Fruit fly (Drosophila melanogaster) whole organism, prepupa: ENCODE results near the gene Ddc.

Experiments used
- Blimp-1 ChIP-seq: fragments of 200-800 bp; sonication (Bioruptor generic); optimal IDR thresholded peaks from 3 replicates; lab custom pipeline; 2017; ENCODE audit warnings: missing biosample characterization, missing genetic modification characterization, mild to moderate bottlenecking, moderate library complexity, missing genetic modification reagents
- CG10631 ChIP-seq: fragments of 200-800 bp; sonication (Bioruptor generic); optimal IDR thresholded peaks from 2 replicates; lab custom pipeline; 2016; ENCODE audit warnings: missing biosample characterization, missing genetic modification characterization
- CG10669 ChIP-seq: fragments of 200-800 bp; sonication (Bioruptor generic); optimal IDR thresholded peaks from 3 replicates; lab custom pipeline; 2018; ENCODE audit warnings: missing biosample characterization, mild to moderate bottlenecking, missing genetic modification characterization, moderate library complexity
- CG11902 ChIP-seq: fragments of 200-800 bp; sonication (Bioruptor generic); optimal IDR thresholded peaks from 3 replicates; lab custom pipeline; 2016; ENCODE audit warnings: missing biosample characterization, missing genetic modification characterization
- CG15336 ChIP-seq: fragments of 200-800 bp; sonication (Bioruptor generic); IDR thresholded peaks from 2 replicates; pipeline ENCODE4 v1.3.6; 2022; ENCODE audit warnings: missing biosample characterization, missing genetic modification characterization
- CG1621 ChIP-seq: fragments of 200-800 bp; sonication (Bioruptor generic); optimal IDR thresholded peaks from 3 replicates; lab custom pipeline; 2018; ENCODE audit warnings: missing biosample characterization, mild to moderate bottlenecking, missing genetic modification characterization
- CG16779 ChIP-seq: fragments of 200-800 bp; sonication (Bioruptor generic); optimal IDR thresholded peaks from 3 replicates; lab custom pipeline; 2017; ENCODE audit warnings: missing biosample characterization, mild to moderate bottlenecking, missing genetic modification characterization
- CG3032 ChIP-seq: fragments of 200-800 bp; optimal IDR thresholded peaks from 2 replicates; lab custom pipeline; 2019; ENCODE audit warnings: missing biosample characterization, mild to moderate bottlenecking, missing genetic modification characterization, moderate library complexity
- CG32006 ChIP-seq: fragments of 200-800 bp; sonication (Bioruptor generic); optimal IDR thresholded peaks from 3 replicates; lab custom pipeline; 2017; ENCODE audit warnings: missing biosample characterization, mild to moderate bottlenecking, missing genetic modification characterization
- CG34406 ChIP-seq: fragments of 200-800 bp; sonication (Bioruptor generic); optimal IDR thresholded peaks from 3 replicates; lab custom pipeline; 2016; ENCODE audit warnings: missing biosample characterization, missing genetic modification characterization
- CG3919 ChIP-seq: fragments of 200-800 bp; sonication (Bioruptor generic); optimal IDR thresholded peaks from 3 replicates; lab custom pipeline; 2016; ENCODE audit warnings: missing biosample characterization, missing genetic modification characterization
- CG4318 ChIP-seq: fragments of 200-800 bp; sonication (Bioruptor generic); optimal IDR thresholded peaks from 3 replicates; lab custom pipeline; 2017; ENCODE audit warnings: missing biosample characterization, mild to moderate bottlenecking, missing genetic modification characterization
- CG6276 ChIP-seq: fragments of 200-800 bp; sonication (Bioruptor generic); optimal IDR thresholded peaks from 2 replicates; lab custom pipeline; 2017; ENCODE audit warnings: missing biosample characterization, mild to moderate bottlenecking, missing genetic modification characterization
- CG6792 ChIP-seq: fragments of 200-800 bp; sonication (Bioruptor generic); optimal IDR thresholded peaks from 3 replicates; lab custom pipeline; 2016; ENCODE audit warnings: missing biosample characterization, missing genetic modification characterization
- CG6808 ChIP-seq: fragments of 200-800 bp; sonication (Bioruptor generic); optimal IDR thresholded peaks from 3 replicates; lab custom pipeline; 2017; ENCODE audit warnings: missing biosample characterization, missing genetic modification characterization, mild to moderate bottlenecking, moderate library complexity, missing genetic modification reagents
- CG6854 ChIP-seq: fragments of 200-800 bp; sonication (Bioruptor generic); optimal IDR thresholded peaks from 2 replicates; lab custom pipeline; 2017; ENCODE audit warnings: missing biosample characterization, mild to moderate bottlenecking, missing genetic modification characterization
- CG7368 ChIP-seq: fragments of 200-800 bp; sonication (Bioruptor generic); optimal IDR thresholded peaks from 3 replicates; lab custom pipeline; 2016; ENCODE audit warnings: missing biosample characterization, missing genetic modification characterization
- CG8319 ChIP-seq: fragments of 200-800 bp; sonication (Bioruptor generic); optimal IDR thresholded peaks from 3 replicates; lab custom pipeline; 2016; ENCODE audit warnings: missing biosample characterization, missing genetic modification characterization
- CG8632 ChIP-seq: fragments of 200-800 bp; sonication (Bioruptor generic); optimal IDR thresholded peaks from 3 replicates; lab custom pipeline; 2016; ENCODE audit warnings: missing biosample characterization, missing genetic modification characterization
- CG9139 ChIP-seq: fragments of 200-800 bp; sonication (Bioruptor generic); optimal IDR thresholded peaks from 3 replicates; lab custom pipeline; 2017; ENCODE audit warnings: missing biosample characterization, mild to moderate bottlenecking, missing genetic modification characterization
- Eip75B ChIP-seq: fragments of 200-800 bp; sonication (Bioruptor generic); optimal IDR thresholded peaks from 3 replicates; lab custom pipeline; 2016; ENCODE audit warnings: missing biosample characterization, missing genetic modification characterization
- Eip78C ChIP-seq: fragments of 200-800 bp; sonication (Bioruptor generic); peaks from one replicate; lab custom pipeline; 2016; ENCODE audit warnings: missing biosample characterization, missing genetic modification characterization
- Ets21C ChIP-seq: fragments of 200-800 bp; sonication (Bioruptor generic); optimal IDR thresholded peaks from 3 replicates; lab custom pipeline; 2016; ENCODE audit warnings: missing biosample characterization, missing genetic modification characterization
- Gug ChIP-seq: fragments of 200-800 bp; sonication (Bioruptor generic); IDR thresholded peaks from 2 replicates; pipeline ENCODE4 v1.3.6; 2022; ENCODE audit warnings: missing biosample characterization, missing genetic modification characterization
- Hr39 ChIP-seq: fragments of 200-800 bp; sonication (Bioruptor generic); optimal IDR thresholded peaks from 2 replicates; lab custom pipeline; 2016; ENCODE audit warnings: missing biosample characterization, missing genetic modification characterization
- Hr4 ChIP-seq: fragments of 200-800 bp; sonication (Bioruptor generic); optimal IDR thresholded peaks from 3 replicates; lab custom pipeline; 2016; ENCODE audit warnings: missing biosample characterization, missing genetic modification characterization
- Lpt ChIP-seq: fragments of 200-800 bp; sonication (Bioruptor generic); optimal IDR thresholded peaks from 3 replicates; lab custom pipeline; 2016; ENCODE audit warnings: missing biosample characterization, missing genetic modification characterization
- Met ChIP-seq: fragments of 200-800 bp; sonication (Bioruptor generic); optimal IDR thresholded peaks from 3 replicates; lab custom pipeline; 2016; ENCODE audit warnings: missing biosample characterization, missing genetic modification characterization
- OdsH ChIP-seq: fragments of 200-800 bp; sonication (Bioruptor generic); optimal IDR thresholded peaks from 3 replicates; lab custom pipeline; 2016; ENCODE audit warnings: missing biosample characterization, missing genetic modification characterization
- Smox ChIP-seq: fragments of 200-800 bp; sonication (Bioruptor generic); optimal IDR thresholded peaks from 3 replicates; lab custom pipeline; 2016; ENCODE audit warnings: missing biosample characterization, missing genetic modification characterization
- Sox102F ChIP-seq: fragments of 200-800 bp; sonication (Bioruptor generic); optimal IDR thresholded peaks from 2 replicates; lab custom pipeline; 2016; ENCODE audit warnings: missing biosample characterization, mild to moderate bottlenecking, missing genetic modification characterization
- Sox14 ChIP-seq: fragments of 200-800 bp; sonication (Bioruptor generic); optimal IDR thresholded peaks from 3 replicates; lab custom pipeline; 2016; ENCODE audit warnings: missing biosample characterization, missing genetic modification characterization
- Sox15 ChIP-seq: fragments of 200-800 bp; sonication (Bioruptor generic); optimal IDR thresholded peaks from 3 replicates; lab custom pipeline; 2016; ENCODE audit warnings: missing biosample characterization, missing genetic modification characterization
- acj6 ChIP-seq: fragments of 200-800 bp; sonication (Bioruptor generic); optimal IDR thresholded peaks from 3 replicates; lab custom pipeline; 2016; ENCODE audit warnings: missing biosample characterization, missing genetic modification characterization
- cyc ChIP-seq: fragments of 200-800 bp; sonication (Bioruptor generic); optimal IDR thresholded peaks from 3 replicates; lab custom pipeline; 2016; ENCODE audit warnings: missing biosample characterization, missing genetic modification characterization
- dac ChIP-seq: fragments of 200-800 bp; sonication (Bioruptor generic); optimal IDR thresholded peaks from 2 replicates; lab custom pipeline; 2017; ENCODE audit warnings: missing biosample characterization, mild to moderate bottlenecking, missing genetic modification characterization
- dsx ChIP-seq: fragments of 200-800 bp; optimal IDR thresholded peaks from 3 replicates; lab custom pipeline; 2019; ENCODE audit warnings: missing biosample characterization, mild to moderate bottlenecking, missing genetic modification characterization, moderate library complexity; ENCODE audit not compliant: poor library complexity, severe bottlenecking
- fd59A ChIP-seq: fragments of 200-800 bp; sonication (Bioruptor generic); optimal IDR thresholded peaks from 2 replicates; lab custom pipeline; 2017; ENCODE audit warnings: missing biosample characterization, mild to moderate bottlenecking, missing genetic modification characterization, missing genetic modification reagents
- fd85E ChIP-seq: fragments of 200-800 bp; sonication (Bioruptor generic); optimal IDR thresholded peaks from 3 replicates; lab custom pipeline; 2016; ENCODE audit warnings: missing biosample characterization, missing genetic modification characterization
- fkh ChIP-seq: fragments of 200-800 bp; sonication (Bioruptor generic); optimal IDR thresholded peaks from 3 replicates; lab custom pipeline; 2017; ENCODE audit warnings: missing biosample characterization, mild to moderate bottlenecking, missing genetic modification characterization, moderate library complexity
- lz ChIP-seq: fragments of 200-800 bp; sonication (Bioruptor generic); optimal IDR thresholded peaks from 3 replicates; lab custom pipeline; 2016; ENCODE audit warnings: missing biosample characterization, missing genetic modification characterization
- pdm3 ChIP-seq: fragments of 200-800 bp; sonication (Bioruptor generic); optimal IDR thresholded peaks from 3 replicates; lab custom pipeline; 2016; ENCODE audit warnings: missing biosample characterization, missing genetic modification characterization
- salr ChIP-seq, 2 experiments: fragments of 200-800 bp; sonication (Bioruptor generic); optimal IDR thresholded peaks; 3 replicates each; lab custom pipeline; 2016 to 2018; ENCODE audit warnings: missing biosample characterization in 2 of 2, missing genetic modification characterization in 2 of 2, mild to moderate bottlenecking in 1 of 2
- svp ChIP-seq: fragments of 200-800 bp; sonication (Bioruptor generic); peaks from one replicate; lab custom pipeline; 2016; ENCODE audit warnings: missing biosample characterization, missing genetic modification characterization
- vri ChIP-seq: fragments of 200-800 bp; sonication (Bioruptor generic); optimal IDR thresholded peaks from 3 replicates; lab custom pipeline; 2016; ENCODE audit warnings: missing biosample characterization, mild to moderate bottlenecking, missing genetic modification characterization

The Ddc gene

DNA sequence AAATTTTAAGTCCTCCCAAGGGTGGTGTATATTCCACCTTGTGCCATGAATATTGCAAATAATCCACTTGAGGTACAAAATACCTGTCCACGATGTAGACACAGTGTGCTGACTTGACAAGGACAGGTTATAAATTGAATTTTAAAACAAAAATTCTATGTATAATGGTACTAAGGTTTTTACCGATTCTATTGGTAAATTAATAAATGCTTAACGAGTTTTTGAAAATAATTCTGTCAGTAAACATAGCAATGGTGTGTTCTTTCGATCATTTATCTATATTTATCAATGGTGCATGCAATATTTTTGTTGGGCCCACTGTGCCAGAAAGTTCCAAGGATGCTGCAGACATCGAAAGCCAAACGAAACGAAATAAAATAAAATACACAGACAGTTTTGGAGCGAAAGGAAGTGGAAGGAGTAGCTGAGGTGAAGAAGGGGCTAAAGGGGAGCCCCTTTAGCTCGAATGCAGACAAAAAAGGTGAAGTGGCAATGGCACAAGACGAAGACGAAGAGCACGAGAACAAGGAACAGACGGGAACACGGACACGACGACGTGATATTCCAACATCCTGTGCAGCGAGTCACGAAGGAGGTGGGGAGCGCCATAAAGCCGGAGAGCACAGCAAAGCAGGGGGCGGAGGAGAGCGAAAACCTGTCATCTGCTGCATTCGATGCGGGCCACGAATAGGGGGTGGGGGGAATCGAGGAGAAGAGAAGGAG lies 16.0 kb upstream of the Ddc start (continued):
- TF ChIP-seq CG34406 (GFP tag; lab: Kevin White, UChicago) (peak; percentile 83), CG32006 (GFP tag; lab: Kevin White, UChicago) (peak; percentile 54), fkh (GFP tag; lab: Kevin White, UChicago) (no peak), Sox14 (GFP tag; lab: Kevin White, UChicago) (peak; percentile 85), Eip78C (peak; percentile 96), CG6808 (GFP tag; lab: Kevin White, UChicago) (peak; percentile 81), CG3032 (peak; percentile 83), Eip75B (GFP tag; lab: Kevin White, UChicago) (peak; percentile 81), Lpt (peak; percentile 27), cyc (peak; percentile 84), Sox102F (GFP tag; lab: Kevin White, UChicago) (peak; percentile 90), Sox15 (GFP tag; lab: Kevin White, UChicago) (peak; percentile 65), salr (GFP tag; optimal IDR thresholded peaks at IDR 0.05; lab: Kevin White, UChicago) (peak; percentile 62 to 84), CG9139 (peak; percentile 41), CG6792 (GFP tag; lab: Kevin White, UChicago) (peak; percentile 75), OdsH (GFP tag; lab: Kevin White, UChicago) (peak; percentile 83), dac (GFP tag; lab: Kevin White, UChicago) (no peak), Smox (GFP tag; lab: Kevin White, UChicago) (peak; percentile 88), acj6 (GFP tag; lab: Kevin White, UChicago) (peak; percentile 82), fd85E (peak; percentile 12), vri (peak; percentile 81), Hr4 (GFP tag; lab: Kevin White, UChicago) (peak; percentile 57), CG11902 (GFP tag; lab: Kevin White, UChicago) (peak; percentile 69), svp (GFP tag; lab: Kevin White, UChicago) (peak; percentile 92), CG10669 (GFP tag; lab: Kevin White, UChicago) (peak; percentile 87), CG3919 (GFP tag; lab: Kevin White, UChicago) (peak; percentile 85)
- TF ChIP-seq, all 60 proteins: peak for 50

DNA sequence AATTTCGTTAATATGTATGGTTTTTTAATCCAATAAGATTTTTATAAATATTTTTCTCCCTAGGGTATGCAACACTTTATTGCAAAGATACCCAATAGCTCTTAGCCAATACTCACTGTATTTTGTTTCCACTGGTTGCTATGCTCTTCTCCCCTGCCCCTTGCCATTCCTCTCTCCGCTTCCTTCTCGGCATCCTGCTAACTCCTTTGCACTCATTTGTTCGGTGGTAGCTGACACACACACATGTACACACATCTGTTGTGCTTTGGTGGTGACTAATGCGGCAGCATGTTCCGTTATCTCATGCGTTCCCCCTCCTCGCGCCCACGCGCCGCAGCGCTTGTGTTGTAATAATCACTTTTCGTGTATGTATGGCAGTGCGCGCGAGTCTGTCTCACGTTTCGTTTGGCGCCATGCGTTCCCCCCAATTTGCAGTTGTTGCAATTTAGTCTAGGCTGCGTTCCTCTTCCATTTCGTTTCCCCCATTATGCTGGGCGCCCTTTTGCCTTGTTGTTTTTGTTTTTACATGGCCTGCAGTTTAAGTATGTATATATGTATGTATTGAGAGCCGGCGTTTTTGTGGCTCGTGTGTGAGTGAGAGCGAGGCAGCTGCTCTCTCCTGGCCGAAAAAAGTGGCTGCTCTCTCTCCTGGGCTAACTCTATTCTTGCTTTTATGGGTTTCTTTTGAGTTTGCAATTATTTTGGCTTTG lies 14.9 kb upstream of the Ddc start, which contains the start of gene Polr1D:
Gene Polr1D (minus strand): TSS at position 420 of the 710 bp plus-strand sequence.
- TF ChIP-seq Hr39 (no peak), CG6854 (GFP tag; lab: Kevin White, UChicago) (peak; percentile 47), CG6808 (GFP tag; lab: Kevin White, UChicago) (peak; percentile 26), CG3032 (no peak), CG4318 (no peak), Eip75B (GFP tag; lab: Kevin White, UChicago) (peak; percentile 14), CG32006 (GFP tag; lab: Kevin White, UChicago) (peak; percentile 38), acj6 (GFP tag; lab: Kevin White, UChicago) (no peak), CG8632 (GFP tag; lab: Kevin White, UChicago) (no peak), Sox102F (GFP tag; lab: Kevin White, UChicago) (no peak), CG9139 (no peak), CG6276 (GFP tag; lab: Kevin White, UChicago) (no peak), CG7368 (GFP tag; lab: Kevin White, UChicago) (no peak), CG10631 (GFP tag; lab: Kevin White, UChicago) (peak; percentile 55), lz (GFP tag; lab: Kevin White, UChicago) (peak; percentile 2), CG10669 (GFP tag; lab: Kevin White, UChicago) (no peak), salr (GFP tag; optimal IDR thresholded peaks at IDR 0.05; lab: Kevin White, UChicago) (peak in 1 of 2 experiments; percentile 26), Blimp-1 (peak; percentile 28), Gug (GFP tag; lab: Robert Waterston, UW) (no peak), Smox (GFP tag; lab: Kevin White, UChicago) (peak; percentile 48), cyc (peak; percentile 33), OdsH (GFP tag; lab: Kevin White, UChicago) (peak; percentile 49), Eip78C (no peak), CG15336 (GFP tag; lab: Robert Waterston, UW) (no peak), CG16779 (no peak), pdm3 (GFP tag; lab: Kevin White, UChicago) (no peak), CG1621 (tag; lab: Kevin White, UChicago) (peak; percentile 34), Ets21C (no peak), Met (peak; percentile 43), dsx (GFP tag; lab: Kevin White, UChicago) (peak; percentile 48), CG6792 (GFP tag; lab: Kevin White, UChicago) (peak; percentile 14), CG8319 (GFP tag; lab: Kevin White, UChicago) (no peak), fd59A (GFP tag; lab: Kevin White, UChicago) (peak; percentile 20), svp (GFP tag; lab: Kevin White, UChicago) (peak; percentile 84)
